Worm (Caenorhabditis elegans) whole organism, mixed stage, embryonic: ENCODE measurements around the gene F48F5.8.

Source experiments
- M03D4.4 ChIP-seq: sonication (generic microtip); optimal IDR thresholded peaks from 2 replicates; lab custom pipeline; 2017; ENCODE audit warnings: mild to moderate bottlenecking, missing genetic modification characterization, missing compliant biosample characterization
- blmp-1 ChIP-seq: fragments of 150-350 bp; optimal IDR thresholded peaks from 2 replicates; lab custom pipeline; 2014; ENCODE audit warnings: missing biosample characterization, missing genetic modification characterization
- elt-1 ChIP-seq: sonication (generic microtip); optimal IDR thresholded peaks from 2 replicates; lab custom pipeline; 2017; ENCODE audit warnings: missing genetic modification characterization, mild to moderate bottlenecking, missing compliant biosample characterization, antibody characterized with exemption, moderate library complexity, borderline replicate concordance; ENCODE audit not compliant: insufficient read depth
- elt-3 ChIP-seq: fragments of 150-350 bp; optimal IDR thresholded peaks from 2 replicates; lab custom pipeline; 2014; ENCODE audit warnings: missing biosample characterization, missing genetic modification characterization
- lin-13 ChIP-seq: fragments of 150-350 bp; optimal IDR thresholded peaks from 2 replicates; lab custom pipeline; 2014; ENCODE audit warnings: missing biosample characterization, missing genetic modification characterization
- lsy-2 ChIP-seq: fragments of 150-350 bp; optimal IDR thresholded peaks from 2 replicates; lab custom pipeline; 2014; ENCODE audit warnings: missing biosample characterization, missing genetic modification characterization
- nhr-237 ChIP-seq: fragments of 150-350 bp; optimal IDR thresholded peaks from 2 replicates; lab custom pipeline; 2014; ENCODE audit warnings: missing biosample characterization, missing genetic modification characterization
- snpc-4 ChIP-seq: fragments of 150-350 bp; optimal IDR thresholded peaks from 2 replicates; lab custom pipeline; 2014; ENCODE audit warnings: missing biosample characterization, missing genetic modification characterization
- unc-62 ChIP-seq: fragments of 150-350 bp; optimal IDR thresholded peaks from 2 replicates; lab custom pipeline; 2014; ENCODE audit warnings: missing biosample characterization, missing genetic modification reagents, missing genetic modification characterization

- TF ChIP-seq unc-62 (GFP tag; lab: Kevin White, UChicago) (no peak), elt-1 (tag; lab: Kevin White, UChicago) (no peak), snpc-4 (no peak), M03D4.4 (tag; lab: Kevin White, UChicago) (no peak), lsy-2 (tag; lab: Kevin White, UChicago) (no peak), blmp-1 (tag; lab: Kevin White, UChicago) (no peak), lin-13 (tag; lab: Kevin White, UChicago) (no peak), nhr-237 (tag; lab: Kevin White, UChicago) (no peak), elt-3 (tag; lab: Kevin White, UChicago) (no peak)
These were observed 32.0 kb downstream of the F48F5.8 start for ce11 chrV:20457155-20457554.
